Worm (Caenorhabditis elegans): ENCODE measurements around the gene fbl-1.

Gene fbl-1

DNA sequence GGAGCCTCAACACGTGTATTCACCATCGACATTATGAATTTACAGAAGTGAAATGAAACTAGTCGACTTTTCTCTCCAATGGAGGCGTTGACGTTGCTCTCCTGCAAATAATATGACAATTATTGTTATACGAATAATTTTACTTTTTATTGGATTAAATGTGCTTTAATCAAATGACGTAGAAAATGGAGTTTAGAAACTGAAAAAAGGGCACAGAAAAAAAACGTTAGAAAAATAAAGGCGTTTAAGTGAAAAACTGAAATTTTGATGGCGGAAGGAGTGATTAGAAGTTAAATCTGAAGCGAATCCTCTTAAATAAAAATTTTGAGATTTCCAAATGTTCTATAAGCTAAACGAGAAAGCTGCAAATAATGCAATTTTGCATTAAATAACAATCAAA is 39.4 kb downstream of the fbl-1 start, which contains the start of gene npr-2:
TSS of gene npr-2 (minus strand) at position 101 of the 400 bp plus-strand sequence.
- TF ChIP-seq ama-1 (optimal IDR thresholded peaks at IDR 0.05) (no peak), hmbx-1 (tag; optimal IDR thresholded peaks at IDR 0.05) (no peak), ceh-36 (tag; optimal IDR thresholded peaks at IDR 0.05) (no peak), hnd-1 (tag; optimal IDR thresholded peaks at IDR 0.05) (no peak), hmg-4 (GFP tag; optimal IDR thresholded peaks at IDR 0.05) (no peak), ets-7 (tag; optimal IDR thresholded peaks at IDR 0.05) (no peak)

DNA sequence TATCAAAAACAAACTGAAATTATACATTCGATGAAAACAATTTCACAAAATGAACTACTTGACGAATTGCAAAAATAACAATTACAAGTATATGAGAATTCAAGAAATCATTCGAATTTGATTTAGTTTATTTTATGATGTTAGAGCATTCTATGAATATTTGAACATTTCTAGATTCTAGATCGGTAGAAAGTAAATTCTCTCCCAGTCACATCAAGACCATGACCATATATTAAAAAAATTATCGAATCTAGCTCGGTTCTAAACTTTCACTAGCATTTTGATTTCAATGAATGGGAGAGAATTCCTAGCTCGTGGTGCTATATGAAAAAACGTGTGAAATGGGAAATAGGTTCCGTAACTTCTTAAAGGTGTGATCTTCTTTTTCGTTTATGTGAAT is 43.7 kb downstream of the fbl-1 start:
- TF ChIP-seq flt-1 (GFP tag; IDR thresholded peaks at IDR 0.05) (no peak), B0310.2 (tag; optimal IDR thresholded peaks at IDR 0.05) (no peak), ceh-36 (tag; optimal IDR thresholded peaks at IDR 0.05) (no peak), tbx-11 (GFP tag; IDR thresholded peaks at IDR 0.05) (no peak), ceh-13 (GFP tag; optimal IDR thresholded peaks at IDR 0.05) (no peak), hnd-1 (tag; optimal IDR thresholded peaks at IDR 0.05) (no peak), tbx-37 (GFP tag; conservative IDR thresholded peaks at IDR 0.05) (no peak), aly-1 (tag; optimal IDR thresholded peaks at IDR 0.05) (no peak), tra-4 (tag; optimal IDR thresholded peaks at IDR 0.05) (no peak), ama-1 (optimal IDR thresholded peaks at IDR 0.05) (no peak), pes-1 (GFP tag; IDR thresholded peaks at IDR 0.05) (no peak), hmg-4 (GFP tag; optimal IDR thresholded peaks at IDR 0.05) (no peak), hmbx-1 (tag; optimal IDR thresholded peaks at IDR 0.05) (no peak), ets-7 (tag; optimal IDR thresholded peaks at IDR 0.05) (no peak), sea-1 (GFP tag; conservative IDR thresholded peaks at IDR 0.05) (no peak), scrt-1 (GFP tag; IDR thresholded peaks at IDR 0.05) (no peak), F13C5.2 (tag; optimal IDR thresholded peaks at IDR 0.05) (no peak)

DNA sequence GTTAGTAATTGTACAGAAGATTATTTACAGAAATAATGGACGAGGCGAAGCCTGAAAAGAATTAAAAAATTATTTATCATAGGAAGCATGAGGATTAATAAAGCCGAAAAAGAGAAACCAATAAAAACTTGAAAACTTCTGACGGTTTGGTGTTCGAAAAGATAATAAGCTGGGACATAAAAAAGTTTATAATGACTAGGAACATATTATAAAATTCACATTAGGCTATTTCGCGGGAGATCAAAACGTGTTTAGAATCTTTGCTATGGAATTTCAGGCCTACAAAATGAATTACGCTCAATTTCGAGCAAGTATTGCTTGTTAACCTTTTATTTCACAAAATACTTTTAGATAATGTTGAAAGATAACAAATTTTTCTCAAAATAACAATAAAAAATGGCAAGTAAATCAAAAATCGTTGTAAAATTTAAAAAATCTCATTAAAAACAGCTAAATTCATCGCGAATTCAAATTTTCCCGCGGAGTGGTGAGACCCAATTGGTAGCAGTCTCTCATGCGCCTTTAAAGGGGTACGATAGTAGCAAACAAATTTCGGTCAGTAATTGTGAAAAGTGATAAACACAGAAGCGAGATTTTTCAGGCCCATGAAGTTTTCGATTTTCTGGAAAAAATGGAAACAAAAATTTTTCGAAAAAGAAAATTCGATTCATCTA is 48.3 kb downstream of the fbl-1 start, which contains the start of gene trcs-1:
TSS of gene trcs-1 (minus strand) at position 51 of the 674 bp plus-strand sequence.
- no peak for TF ChIP-seq scrt-1 (GFP tag; IDR thresholded peaks at IDR 0.05)
- no peak for TF ChIP-seq tra-4 (tag; optimal IDR thresholded peaks at IDR 0.05)
- TF ChIP-seq ets-7 (tag; optimal IDR thresholded peaks at IDR 0.05): no peak
- TF ChIP-seq B0310.2 (tag; optimal IDR thresholded peaks at IDR 0.05): no peak
- no peak for TF ChIP-seq hmg-4 (GFP tag; optimal IDR thresholded peaks at IDR 0.05)
- TF ChIP-seq ama-1 (optimal IDR thresholded peaks at IDR 0.05): no peak
- TF ChIP-seq tbx-37 (GFP tag; conservative IDR thresholded peaks at IDR 0.05): no peak
- no peak for TF ChIP-seq ceh-13 (GFP tag; optimal IDR thresholded peaks at IDR 0.05)
- TF ChIP-seq aly-1 (tag; optimal IDR thresholded peaks at IDR 0.05): no peak
- TF ChIP-seq pes-1 (GFP tag; IDR thresholded peaks at IDR 0.05): no peak
- no peak for TF ChIP-seq sea-1 (GFP tag; conservative IDR thresholded peaks at IDR 0.05)

DNA sequence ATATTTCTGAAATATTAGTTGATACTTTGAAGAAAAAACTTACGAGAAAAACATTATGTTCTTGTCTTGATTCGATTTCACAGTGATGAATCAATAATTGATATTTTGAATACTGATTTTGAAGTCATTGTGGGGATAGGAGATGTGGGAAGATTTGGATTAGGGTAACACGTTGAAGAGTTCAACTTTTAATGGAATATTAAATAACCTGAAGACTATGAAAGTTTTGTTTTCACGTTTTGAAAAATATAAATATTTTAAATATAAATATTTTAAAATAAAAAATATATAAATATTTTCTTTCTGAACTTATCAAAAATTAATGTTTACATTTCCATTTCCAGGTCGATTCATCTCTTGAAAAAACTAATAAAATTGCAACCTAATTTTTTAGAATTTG is 51.8 kb downstream of the fbl-1 start, which contains the start of gene pei-1:
TSS of gene pei-1 (minus strand) at position 101 of the 400 bp plus-strand sequence.
- no peak for TF ChIP-seq tbx-37 (GFP tag; conservative IDR thresholded peaks at IDR 0.05)
- TF ChIP-seq flt-1 (GFP tag; IDR thresholded peaks at IDR 0.05): no peak
- no peak for TF ChIP-seq hmbx-1 (tag; optimal IDR thresholded peaks at IDR 0.05)
- TF ChIP-seq tbx-11 (GFP tag; IDR thresholded peaks at IDR 0.05): no peak
- no peak for TF ChIP-seq hnd-1 (tag; optimal IDR thresholded peaks at IDR 0.05)
- TF ChIP-seq tra-4 (tag; optimal IDR thresholded peaks at IDR 0.05): no peak
- no peak for TF ChIP-seq hmg-4 (GFP tag; optimal IDR thresholded peaks at IDR 0.05)
- TF ChIP-seq B0310.2 (tag; optimal IDR thresholded peaks at IDR 0.05): no peak
- TF ChIP-seq sea-1 (GFP tag; conservative IDR thresholded peaks at IDR 0.05): no peak

DNA sequence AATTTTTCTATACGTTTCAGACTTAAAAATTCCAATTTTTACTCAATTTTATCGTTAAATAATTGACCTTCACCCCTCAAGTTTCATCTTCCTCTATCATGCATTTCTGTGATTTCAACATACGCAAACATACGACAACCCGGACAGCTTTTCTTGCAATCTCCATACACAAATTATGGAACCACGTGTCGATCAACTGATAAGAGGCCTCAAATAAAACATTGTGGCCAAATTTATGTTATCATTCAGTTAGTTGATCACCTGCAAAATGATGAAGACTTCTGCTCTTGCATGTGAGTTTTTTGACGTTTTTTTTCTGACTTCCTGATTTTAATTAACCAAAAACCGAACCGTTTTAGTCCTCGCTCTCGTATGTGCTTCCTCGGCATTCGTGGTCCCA is 52.9 kb downstream of the fbl-1 start, which contains the start of gene spp-18:
TSS of gene spp-18 (plus strand) at position 257 of the 400 bp plus-strand sequence.
- TF ChIP-seq hmg-4 (GFP tag; optimal IDR thresholded peaks at IDR 0.05) (no peak), pes-1 (GFP tag; IDR thresholded peaks at IDR 0.05) (no peak), tra-4 (tag; optimal IDR thresholded peaks at IDR 0.05) (no peak), sea-1 (GFP tag; conservative IDR thresholded peaks at IDR 0.05) (no peak), B0310.2 (tag; optimal IDR thresholded peaks at IDR 0.05) (no peak), ceh-13 (GFP tag; optimal IDR thresholded peaks at IDR 0.05) (no peak), F13C5.2 (tag; optimal IDR thresholded peaks at IDR 0.05) (no peak), aly-1 (tag; optimal IDR thresholded peaks at IDR 0.05) (no peak), ets-7 (tag; optimal IDR thresholded peaks at IDR 0.05) (no peak), hmbx-1 (tag; optimal IDR thresholded peaks at IDR 0.05) (no peak), tbx-11 (GFP tag; IDR thresholded peaks at IDR 0.05) (no peak), flt-1 (GFP tag; IDR thresholded peaks at IDR 0.05) (no peak), ama-1 (optimal IDR thresholded peaks at IDR 0.05) (no peak), hnd-1 (tag; optimal IDR thresholded peaks at IDR 0.05) (no peak)

Data from whole organism, early embryonic.